Worm (Caenorhabditis elegans) whole organism, late embryonic: ENCODE data around the gene acl-14.

Experiments used
- fkh-10 ChIP-seq: fragments of 150-350 bp; optimal IDR thresholded peaks from 2 replicates; lab custom pipeline; 2014; ENCODE audit warnings: missing biosample characterization, missing genetic modification reagents, missing genetic modification characterization
- lin-11 ChIP-seq: fragments of 200-800 bp; sonication (Bioruptor generic); optimal IDR thresholded peaks from 2 replicates; lab custom pipeline; 2018; ENCODE audit warnings: mild to moderate bottlenecking, missing genetic modification characterization, missing compliant biosample characterization
- nhr-11 ChIP-seq: fragments of 150-350 bp; optimal IDR thresholded peaks from 2 replicates; lab custom pipeline; 2014; ENCODE audit warnings: missing biosample characterization, missing genetic modification characterization
- npax-4 ChIP-seq: sonication (generic microtip); optimal IDR thresholded peaks from 2 replicates; lab custom pipeline; 2016; ENCODE audit warnings: missing genetic modification characterization, missing compliant biosample characterization
- pqm-1 ChIP-seq: sonication (generic microtip); optimal IDR thresholded peaks from 2 replicates; lab custom pipeline; 2016; ENCODE audit warnings: missing genetic modification characterization, missing compliant biosample characterization
- ztf-16 ChIP-seq: sonication (generic microtip); optimal IDR thresholded peaks from 2 replicates; lab custom pipeline; 2017; ENCODE audit warnings: missing genetic modification characterization, missing compliant biosample characterization

ce11 chrV:9356345-9356744 lies 22.9 kb upstream of the acl-14 start, which contains the start of gene ttr-49:
- no peak for TF ChIP-seq ztf-16
- TF ChIP-seq nhr-11 = no peak
- TF ChIP-seq lin-11 (tag; lab: Kevin White, UChicago) = no peak
- TF ChIP-seq pqm-1 = no peak
- no peak for TF ChIP-seq npax-4
- TF ChIP-seq fkh-10 (GFP tag; lab: Kevin White, UChicago) = no peak
